Fruit fly (Drosophila melanogaster): ENCODE results near the gene Fur1.

Gene Fur1

dm6 chr3R:25489116-25489515, 16.3 kb upstream of the Fur1 start (continued):
- peak; percentile 43 for TF ChIP-seq fd96Cb (tag; optimal IDR thresholded peaks at IDR 0.05)

DNA sequence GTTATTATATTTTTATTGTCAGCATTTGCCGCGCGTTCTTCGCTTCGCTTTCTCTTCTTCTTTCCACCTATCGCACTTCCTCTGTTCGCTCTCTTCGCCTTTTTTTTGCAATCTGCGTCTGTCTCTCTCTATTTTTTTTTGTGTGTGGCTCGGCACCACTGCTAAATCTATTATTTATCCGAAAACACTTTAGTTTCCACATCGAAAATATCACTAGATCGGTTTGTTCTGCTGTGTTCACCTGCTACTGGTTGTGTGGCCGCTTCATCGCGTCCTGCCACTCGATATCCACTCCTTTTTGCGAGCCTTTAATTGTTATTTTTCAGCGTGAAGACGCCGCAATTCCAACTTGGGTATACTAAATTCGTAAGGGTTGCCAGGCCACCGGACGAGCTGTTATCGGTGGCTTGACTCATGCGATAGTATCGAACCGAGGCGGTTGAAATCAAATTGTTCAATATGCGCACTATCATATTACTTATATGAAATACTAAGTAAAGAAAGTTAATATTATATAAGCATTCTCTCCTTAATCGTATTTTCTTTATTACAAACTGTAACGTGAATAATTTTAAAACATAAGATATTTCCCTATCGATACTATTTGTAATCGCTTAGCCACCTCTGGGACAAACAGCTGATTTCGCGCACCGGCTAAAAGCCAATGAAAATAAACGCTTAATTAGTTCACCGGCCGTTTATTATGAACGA, 9.8 kb upstream of the Fur1 start, which contains the start of the genes XNP, CG42488 and CG5116:
XNP (minus strand) TSS at position 372 of the 711 bp plus-strand sequence.
CG42488 (plus strand) TSS at position 636 of the 711 bp plus-strand sequence.
CG5116 (plus strand) TSS at position 636 of the 711 bp plus-strand sequence.
- no peak for TF ChIP-seq fd3F (GFP tag; optimal IDR thresholded peaks at IDR 0.05)
- TF ChIP-seq CG1602 (GFP tag; optimal IDR thresholded peaks at IDR 0.05), result peak; percentile 26
- TF ChIP-seq CG31224 (GFP tag; IDR thresholded peaks at IDR 0.05), result no peak
- TF ChIP-seq CG2678 (tag; optimal IDR thresholded peaks at IDR 0.05), result no peak
- no peak for TF ChIP-seq Blimp-1 (GFP tag; optimal IDR thresholded peaks at IDR 0.05)
- no peak for TF ChIP-seq yki (optimal IDR thresholded peaks at IDR 0.05)
- peak; percentile 34; the same call in 1 of the 2 replicates for TF ChIP-seq sisA (GFP tag; IDR thresholded peaks at IDR 0.05)
- no peak for TF ChIP-seq CG3726 (GFP tag; IDR thresholded peaks at IDR 0.05)
- TF ChIP-seq Hmx (GFP tag; optimal IDR thresholded peaks at IDR 0.05), result no peak
- no peak for TF ChIP-seq Camta (GFP tag; optimal IDR thresholded peaks at IDR 0.05)
- TF ChIP-seq H2.0 (GFP tag; IDR thresholded peaks at IDR 0.05), result no peak
- TF ChIP-seq Dip2 (GFP tag; IDR thresholded peaks at IDR 0.05), result no peak
- TF ChIP-seq odd (GFP tag; optimal IDR thresholded peaks at IDR 0.05), result no peak
- TF ChIP-seq gro (GFP tag; optimal IDR thresholded peaks at IDR 0.05), result no peak
- TF ChIP-seq pros (GFP tag; optimal IDR thresholded peaks at IDR 0.05), result no peak
- TF ChIP-seq YL-1 (GFP tag; optimal IDR thresholded peaks at IDR 0.05), result peak; percentile 88
- no peak for TF ChIP-seq so (GFP tag; IDR thresholded peaks at IDR 0.05)
- 0 out of 2 replicates have a peak, but pooled peaks have one; percentile 24 for TF ChIP-seq CG14441 (GFP tag; IDR thresholded peaks at IDR 0.05)
- no peak for TF ChIP-seq org-1 (GFP tag; optimal IDR thresholded peaks at IDR 0.05)
- no peak for TF ChIP-seq unpg (GFP tag; optimal IDR thresholded peaks at IDR 0.05)
- TF ChIP-seq CG17361 (GFP tag; IDR thresholded peaks at IDR 0.05), result no peak
- no peak for TF ChIP-seq Hey (tag; optimal IDR thresholded peaks at IDR 0.05)
- TF ChIP-seq CG12071 (GFP tag; optimal IDR thresholded peaks at IDR 0.05), result no peak
- TF ChIP-seq CG14965 (GFP tag; optimal IDR thresholded peaks at IDR 0.05; ENCODE audit: borderline replicate concordance), result no peak
- TF ChIP-seq esg (GFP tag; conservative IDR thresholded peaks at IDR 0.05), result 0 out of 2 replicates have a peak, but pooled peaks have one; percentile 16
- TF ChIP-seq trh (GFP tag; optimal IDR thresholded peaks at IDR 0.05), result no peak
- no peak for TF ChIP-seq oc (tag; optimal IDR thresholded peaks at IDR 0.05)
- no peak for TF ChIP-seq CG16779 (GFP tag; IDR thresholded peaks at IDR 0.05)
- TF ChIP-seq slp2 (GFP tag; optimal IDR thresholded peaks at IDR 0.05), result no peak
- TF ChIP-seq ato (GFP tag; IDR thresholded peaks at IDR 0.05; ENCODE audit: partially characterized antibody), result peak; percentile 92
- TF ChIP-seq CG17385 (GFP tag; optimal IDR thresholded peaks at IDR 0.05), result peak; percentile 92
- TF ChIP-seq eve (GFP tag; optimal IDR thresholded peaks at IDR 0.05), result no peak
- TF ChIP-seq CG12769 (tag; optimal IDR thresholded peaks at IDR 0.05), result no peak
- no peak for TF ChIP-seq CG10431 (GFP tag; optimal IDR thresholded peaks at IDR 0.05)
- TF ChIP-seq lola (GFP tag; optimal IDR thresholded peaks at IDR 0.05), result peak in 1 of 3 experiments; percentile 54
- TF ChIP-seq usp (GFP tag; optimal IDR thresholded peaks at IDR 0.05), result no peak
- peak; percentile 70 for TF ChIP-seq kay (GFP tag; optimal IDR thresholded peaks at IDR 0.05)
- TF ChIP-seq ro (GFP tag; IDR thresholded peaks at IDR 0.05), result no peak
- TF ChIP-seq kni (GFP tag; optimal IDR thresholded peaks at IDR 0.05), result peak; percentile 55
- TF ChIP-seq tx (GFP tag; optimal IDR thresholded peaks at IDR 0.05), result no peak
- no peak for TF ChIP-seq CG18011 (GFP tag; optimal IDR thresholded peaks at IDR 0.05)
- no peak for TF ChIP-seq CG18764 (GFP tag; optimal IDR thresholded peaks at IDR 0.05)
- peak; percentile 31 for TF ChIP-seq CG13123 (GFP tag; optimal IDR thresholded peaks at IDR 0.05)
- TF ChIP-seq ranshi (GFP tag; IDR thresholded peaks at IDR 0.05), result no peak
- TF ChIP-seq Dp (GFP tag; optimal IDR thresholded peaks at IDR 0.05), result peak; percentile 43
- TF ChIP-seq CG9876 (GFP tag; optimal IDR thresholded peaks at IDR 0.05), result no peak
- TF ChIP-seq row (GFP tag; IDR thresholded peaks at IDR 0.05), result peak; percentile 94
- TF ChIP-seq HHEX (GFP tag; optimal IDR thresholded peaks at IDR 0.05), result no peak
